Worm (Caenorhabditis elegans): ENCODE data around the gene B0303.7.

DNA sequence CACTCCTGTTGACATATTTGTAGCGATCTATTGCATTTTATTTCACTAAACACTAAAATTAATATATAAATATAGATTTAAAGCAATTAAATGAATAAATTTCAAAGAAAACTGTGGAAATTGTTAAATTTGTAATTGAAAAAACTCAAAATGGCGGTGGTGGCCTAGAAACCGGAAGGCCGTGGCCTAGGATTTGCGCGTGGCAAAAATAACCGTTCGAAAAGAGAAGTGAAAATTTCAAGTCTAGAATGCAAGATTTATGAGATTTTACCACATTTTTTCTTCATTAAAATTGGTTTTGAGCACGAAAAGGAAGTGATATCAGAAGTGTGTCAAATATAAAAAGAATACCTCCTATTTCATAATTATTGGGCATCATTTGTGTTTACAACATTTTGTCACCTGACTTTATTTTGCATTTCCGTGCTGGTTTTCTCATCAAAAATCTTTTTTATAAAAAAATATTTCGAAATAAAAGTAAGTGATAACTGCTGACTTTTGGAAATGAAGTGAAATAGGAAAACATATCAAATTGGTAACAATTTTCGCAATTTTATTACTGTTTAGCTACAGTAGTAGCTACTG is 9.7 kb upstream of the B0303.7 start, which contains the start of gene fli-1:
- TF ChIP-seq efl-1 (optimal IDR thresholded peaks at IDR 0.05) (peak; percentile 0 to 40), efl-1 (GFP tag; optimal IDR thresholded peaks at IDR 0.05 in 1 of 2) (peak; percentile 36 to 42), zip-4 (GFP tag; optimal IDR thresholded peaks at IDR 0.05) (no peak), lin-15B (tag; optimal IDR thresholded peaks at IDR 0.05) (no peak)
